Worm (Caenorhabditis elegans) whole organism, early embryonic: Measurements from ENCODE around the gene fnta-1.
A peak's percentile ranks its signal among the peaks of the same experiment; 100 is the strongest.

Source experiments
- B0310.2 ChIP-seq: sonication (generic microtip); optimal IDR thresholded peaks from 2 replicates; lab custom pipeline; 2016; ENCODE audit warnings: mild to moderate bottlenecking, missing genetic modification characterization, missing compliant biosample characterization
- F13C5.2 ChIP-seq: sonication (generic microtip); optimal IDR thresholded peaks from 2 replicates; lab custom pipeline; 2017; ENCODE audit warnings: mild to moderate bottlenecking, missing genetic modification characterization, inconsistent platforms, missing compliant biosample characterization
- aly-1 ChIP-seq: sonication (generic microtip); optimal IDR thresholded peaks from 2 replicates; lab custom pipeline; 2016; ENCODE audit warnings: missing genetic modification characterization, missing compliant biosample characterization
- ama-1 ChIP-seq: fragments of 150-350 bp; optimal IDR thresholded peaks from 2 replicates; lab custom pipeline; 2014
- ceh-13 ChIP-seq: fragments of 200-800 bp; sonication (Bioruptor generic); optimal IDR thresholded peaks from 2 replicates; lab custom pipeline; 2018; ENCODE audit warnings: mild to moderate bottlenecking, missing genetic modification characterization, missing compliant biosample characterization
- ceh-36 ChIP-seq: sonication (generic microtip); optimal IDR thresholded peaks from 2 replicates; lab custom pipeline; 2016; ENCODE audit warnings: missing genetic modification characterization, inconsistent platforms, missing compliant biosample characterization
- ets-7 ChIP-seq: sonication (generic microtip); optimal IDR thresholded peaks from 2 replicates; lab custom pipeline; 2016; ENCODE audit warnings: missing genotype, missing genetic modification characterization, missing compliant biosample characterization
- flt-1 ChIP-seq: fragments of 200-800 bp; sonication (Bioruptor generic); IDR thresholded peaks from 2 replicates; pipeline ENCODE4 v1.3.6; 2022; ENCODE audit warnings: missing genetic modification characterization, missing compliant biosample characterization
- hmbx-1 ChIP-seq: sonication (generic microtip); optimal IDR thresholded peaks from 2 replicates; lab custom pipeline; 2016; ENCODE audit warnings: mild to moderate bottlenecking, missing genetic modification characterization, missing compliant biosample characterization
- hmg-4 ChIP-seq: fragments of 200-800 bp; sonication (Bioruptor generic); optimal IDR thresholded peaks from 2 replicates; lab custom pipeline; 2018; ENCODE audit warnings: mild to moderate bottlenecking, missing genetic modification characterization, missing compliant biosample characterization
- hnd-1 ChIP-seq: sonication (generic microtip); optimal IDR thresholded peaks from 2 replicates; lab custom pipeline; 2016; ENCODE audit warnings: missing genetic modification characterization, missing compliant biosample characterization
- pes-1 ChIP-seq: fragments of 200-800 bp; sonication (Bioruptor generic); IDR thresholded peaks from 2 replicates; pipeline ENCODE4 v1.3.6; 2022; ENCODE audit warnings: missing genetic modification reagents, missing genetic modification characterization, missing compliant biosample characterization
- scrt-1 ChIP-seq: fragments of 200-800 bp; sonication (Bioruptor generic); IDR thresholded peaks from 2 replicates; pipeline ENCODE4 v1.3.6; 2022; ENCODE audit warnings: missing genetic modification characterization, missing compliant biosample characterization
- sea-1 ChIP-seq: fragments of 200-800 bp; sonication (Bioruptor generic); conservative IDR thresholded peaks from 2 replicates; pipeline ENCODE4 v1.3.6; 2022; ENCODE audit warnings: missing genetic modification characterization, missing compliant biosample characterization
- tbx-11 ChIP-seq: fragments of 200-800 bp; sonication (Bioruptor generic); IDR thresholded peaks from 2 replicates; pipeline ENCODE4 v1.3.6; 2022; ENCODE audit warnings: missing genetic modification characterization, missing compliant biosample characterization
- tbx-37 ChIP-seq: fragments of 200-800 bp; sonication (Bioruptor generic); conservative IDR thresholded peaks from 2 replicates; pipeline ENCODE4 v1.3.6; 2022; ENCODE audit warnings: missing genetic modification reagents, missing genetic modification characterization, missing compliant biosample characterization
- tra-4 ChIP-seq: sonication (generic microtip); optimal IDR thresholded peaks from 2 replicates; lab custom pipeline; 2017; ENCODE audit warnings: missing genetic modification characterization, missing compliant biosample characterization

The fnta-1 gene

DNA sequence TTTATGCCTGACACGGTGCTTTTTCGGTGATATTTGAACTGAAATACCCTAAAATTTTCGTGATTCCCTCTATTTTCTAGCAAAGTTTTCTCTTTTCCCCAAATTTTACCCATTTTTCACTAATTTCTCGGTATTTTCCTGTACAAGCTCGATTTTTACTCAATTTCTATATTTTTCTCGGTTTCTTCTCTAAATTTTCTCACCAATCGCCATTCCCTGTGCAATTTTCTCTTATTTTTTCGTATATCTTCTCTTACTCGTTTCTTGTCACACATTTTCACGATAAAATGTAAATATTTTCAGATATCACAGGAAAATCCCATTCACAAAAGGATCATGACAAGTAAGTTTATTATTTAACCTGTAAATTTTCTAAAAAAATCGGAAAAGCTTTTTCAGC lies 45.7 kb downstream of the fnta-1 start, which contains the start of gene csn-3:
TSS of gene csn-3 (plus strand) at position 301 of the 400 bp plus-strand sequence.
- TF ChIP-seq flt-1 (GFP tag; lab: Robert Waterston, UW) (no peak), scrt-1 (GFP tag; lab: Robert Waterston, UW) (no peak), hmbx-1 (tag; lab: Kevin White, UChicago) (no peak), pes-1 (GFP tag; lab: Robert Waterston, UW) (no peak), ets-7 (no peak), ceh-36 (no peak), hmg-4 (GFP tag; lab: Kevin White, UChicago) (no peak), aly-1 (tag; lab: Kevin White, UChicago) (no peak), F13C5.2 (tag; lab: Kevin White, UChicago) (no peak), hnd-1 (tag; lab: Kevin White, UChicago) (no peak), tbx-11 (no peak), tra-4 (no peak), tbx-37 (GFP tag; lab: Robert Waterston, UW) (no peak), ama-1 (lab: Kevin White, UChicago) (no peak), B0310.2 (tag; lab: Kevin White, UChicago) (no peak), sea-1 (GFP tag; lab: Robert Waterston, UW) (no peak), ceh-13 (GFP tag; lab: Kevin White, UChicago) (no peak)

DNA sequence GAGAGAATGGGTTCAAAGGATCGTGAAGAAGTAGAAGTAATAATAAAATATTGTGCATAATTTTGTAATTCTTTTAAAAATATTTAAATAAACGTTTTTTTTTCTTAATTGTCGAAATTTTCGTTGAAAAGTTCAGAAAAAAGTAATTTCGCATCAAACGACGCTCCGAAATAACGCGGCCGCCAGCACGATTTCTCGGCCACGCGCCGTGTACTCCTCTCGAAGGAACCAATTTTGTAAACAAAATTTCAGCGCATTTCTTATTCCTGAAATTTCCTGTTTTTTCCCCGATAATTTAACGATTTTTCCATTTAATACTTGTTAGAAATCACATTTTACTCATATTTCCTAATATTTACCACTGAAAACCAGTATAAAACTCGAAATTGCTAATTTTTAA lies 48.1 kb downstream of the fnta-1 start, which contains the start of gene Y38C1AA.12:
TSS of gene Y38C1AA.12 (plus strand) at position 211 of the 400 bp plus-strand sequence.
- peak; percentile 86 for TF ChIP-seq tbx-37 (GFP tag; lab: Robert Waterston, UW)
- no peak for TF ChIP-seq aly-1 (tag; lab: Kevin White, UChicago)
- peak; percentile 76 for TF ChIP-seq pes-1 (GFP tag; lab: Robert Waterston, UW)
- no peak for TF ChIP-seq tbx-11
- peak; percentile 30 for TF ChIP-seq B0310.2 (tag; lab: Kevin White, UChicago)
- TF ChIP-seq sea-1 (GFP tag; lab: Robert Waterston, UW) = 0 out of 2 replicates have a peak, but pooled peaks have one; percentile 14
- no peak for TF ChIP-seq ama-1 (lab: Kevin White, UChicago)
- peak; percentile 55 for TF ChIP-seq F13C5.2 (tag; lab: Kevin White, UChicago)
- peak; percentile 21 for TF ChIP-seq tra-4
- TF ChIP-seq hmbx-1 (tag; lab: Kevin White, UChicago) = no peak
- TF ChIP-seq hmg-4 (GFP tag; lab: Kevin White, UChicago) = peak; percentile 32
- peak; percentile 7 for TF ChIP-seq ceh-36
- no peak for TF ChIP-seq flt-1 (GFP tag; lab: Robert Waterston, UW)
- peak; percentile 9 for TF ChIP-seq ets-7
- TF ChIP-seq ceh-13 (GFP tag; lab: Kevin White, UChicago) = peak; percentile 26
- peak; percentile 43 for TF ChIP-seq hnd-1 (tag; lab: Kevin White, UChicago)
- TF ChIP-seq scrt-1 (GFP tag; lab: Robert Waterston, UW) = 0 out of 2 replicates have a peak, but pooled peaks have one; percentile 24

DNA sequence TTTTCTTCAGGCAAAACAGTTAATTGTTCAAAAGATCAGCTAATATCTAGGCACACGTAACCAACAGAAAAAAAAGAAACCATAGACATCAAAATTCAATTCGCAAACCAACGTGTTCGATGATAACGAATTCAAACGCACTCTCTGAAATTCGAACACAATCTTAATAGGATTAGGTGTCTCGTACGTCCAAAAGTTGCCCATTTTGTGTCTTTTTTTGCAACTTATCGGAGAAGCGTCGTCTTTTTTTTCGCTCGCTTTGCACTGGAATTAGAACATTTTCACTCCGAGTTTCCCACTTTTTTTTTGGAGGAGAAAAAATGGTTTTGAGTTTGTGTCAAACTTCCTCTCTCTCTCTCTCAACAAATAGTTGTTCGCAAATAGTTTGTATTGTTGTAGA lies 51.0 kb downstream of the fnta-1 start:
- no peak for TF ChIP-seq ceh-13 (GFP tag; lab: Kevin White, UChicago)
- no peak for TF ChIP-seq hnd-1 (tag; lab: Kevin White, UChicago)
- TF ChIP-seq B0310.2 (tag; lab: Kevin White, UChicago) = no peak
- no peak for TF ChIP-seq aly-1 (tag; lab: Kevin White, UChicago)
- TF ChIP-seq sea-1 (GFP tag; lab: Robert Waterston, UW) = no peak
- TF ChIP-seq pes-1 (GFP tag; lab: Robert Waterston, UW) = no peak
- TF ChIP-seq ama-1 (lab: Kevin White, UChicago) = no peak
